Fruit fly (Drosophila melanogaster): ENCODE results near the gene CG32572.

Gene CG32572

DNA sequence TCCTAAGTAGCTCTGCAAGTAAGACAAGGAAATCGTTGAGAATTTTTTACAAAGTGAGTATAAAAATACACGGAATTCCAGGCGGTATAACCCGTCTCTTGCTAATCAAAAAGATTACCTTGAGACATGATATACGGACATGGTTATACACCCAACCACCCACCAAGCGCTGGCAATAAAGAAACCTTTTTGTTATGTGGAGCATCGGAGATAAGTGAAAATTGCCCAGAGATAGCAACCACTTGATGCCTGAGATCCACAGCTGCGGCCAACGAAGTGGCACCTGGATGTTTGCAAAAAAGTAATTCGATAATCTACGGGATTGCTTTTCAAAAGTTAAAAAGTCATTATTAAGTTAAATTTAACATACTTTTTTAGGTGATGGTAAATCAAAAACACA is 25.0 kb downstream of the CG32572 start:
- TF ChIP-seq Myc (optimal IDR thresholded peaks at IDR 0.05), result no peak
- TF ChIP-seq ey (GFP tag; optimal IDR thresholded peaks at IDR 0.05), result no peak
- no peak for TF ChIP-seq Abd-B (GFP tag; optimal IDR thresholded peaks at IDR 0.05)
- TF ChIP-seq brk (GFP tag; optimal IDR thresholded peaks at IDR 0.05), result no peak
- TF ChIP-seq sv (GFP tag; optimal IDR thresholded peaks at IDR 0.05), result no peak
- TF ChIP-seq CrebA (GFP tag; optimal IDR thresholded peaks at IDR 0.05; ENCODE audit: borderline replicate concordance), result no peak
- TF ChIP-seq rgr (GFP tag; optimal IDR thresholded peaks at IDR 0.05), result no peak
- TF ChIP-seq HLH106 (tag; optimal IDR thresholded peaks at IDR 0.05), result no peak
- no peak for TF ChIP-seq dmrt93B (GFP tag; optimal IDR thresholded peaks at IDR 0.05)

DNA sequence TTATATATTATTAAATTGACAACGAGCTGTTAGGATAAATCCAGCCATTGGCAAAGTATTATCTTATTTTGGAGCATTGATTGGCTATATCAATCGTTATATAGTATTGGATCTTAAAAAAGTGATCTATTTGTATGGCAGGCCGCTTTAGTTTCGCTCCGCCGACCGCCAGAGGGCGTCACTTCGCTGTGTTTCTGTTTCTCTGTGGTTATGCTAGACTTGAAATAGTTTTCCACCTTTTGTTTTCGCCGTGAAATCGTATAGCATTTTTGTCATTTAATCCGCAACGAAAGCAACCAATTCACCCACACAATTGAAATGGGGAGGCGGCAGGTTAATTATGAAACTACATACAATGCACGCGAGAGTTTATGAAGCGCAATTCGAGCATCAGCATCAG is 25.8 kb downstream of the CG32572 start:
- TF ChIP-seq Rel (GFP tag; optimal IDR thresholded peaks at IDR 0.05), result no peak
- no peak for TF ChIP-seq Rel (tag; optimal IDR thresholded peaks at IDR 0.05)
- no peak for TF ChIP-seq CrebA (GFP tag; optimal IDR thresholded peaks at IDR 0.05; ENCODE audit: borderline replicate concordance)
- TF ChIP-seq sv (GFP tag; optimal IDR thresholded peaks at IDR 0.05), result no peak
- TF ChIP-seq usp (GFP tag; optimal IDR thresholded peaks at IDR 0.05), result no peak
- TF ChIP-seq Dif (GFP tag; optimal IDR thresholded peaks at IDR 0.05; ENCODE audit: partially characterized antibody), result no peak
- TF ChIP-seq Myc (optimal IDR thresholded peaks at IDR 0.05), result no peak
- TF ChIP-seq pan (optimal IDR thresholded peaks at IDR 0.05), result no peak
- no peak for TF ChIP-seq br (GFP tag; optimal IDR thresholded peaks at IDR 0.05)
- TF ChIP-seq Abd-B (GFP tag; optimal IDR thresholded peaks at IDR 0.05), result no peak
- TF ChIP-seq OdsH (GFP tag; optimal IDR thresholded peaks at IDR 0.05), result no peak
- TF ChIP-seq Hr78 (GFP tag; optimal IDR thresholded peaks at IDR 0.05), result no peak
- no peak for TF ChIP-seq HLH106 (tag; optimal IDR thresholded peaks at IDR 0.05)
- TF ChIP-seq Mio (GFP tag; optimal IDR thresholded peaks at IDR 0.05), result no peak
- TF ChIP-seq Dfd (GFP tag; optimal IDR thresholded peaks at IDR 0.05), result no peak
- TF ChIP-seq tai (GFP tag; optimal IDR thresholded peaks at IDR 0.05), result no peak
- TF ChIP-seq dl (GFP tag; optimal IDR thresholded peaks at IDR 0.05; ENCODE audit: insufficient read depth in 1 of 2, partially characterized antibody in 2 of 2), result no peak
- no peak for TF ChIP-seq Sp1 (GFP tag; optimal IDR thresholded peaks at IDR 0.05)

DNA sequence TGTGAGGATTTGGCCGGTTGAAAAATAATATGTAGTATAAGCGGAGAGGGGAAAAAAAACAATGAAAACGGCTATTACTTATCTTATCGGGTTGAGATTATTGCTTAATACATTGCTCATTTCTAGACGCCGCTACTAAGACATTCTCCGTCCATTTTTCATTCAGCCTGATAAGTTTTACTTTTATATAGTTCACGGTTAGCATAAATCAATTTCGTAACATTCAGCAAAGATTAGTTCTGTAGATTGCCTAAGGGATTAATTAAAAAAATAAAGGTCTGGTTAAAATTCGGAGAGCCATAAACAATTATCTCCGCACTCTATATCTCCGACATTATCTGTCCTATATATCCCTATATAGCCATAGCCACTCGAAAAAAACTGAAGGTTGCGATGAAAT is 26.5 kb downstream of the CG32572 start:
- TF ChIP-seq CrebA (GFP tag; optimal IDR thresholded peaks at IDR 0.05; ENCODE audit: borderline replicate concordance) (no peak), sv (GFP tag; optimal IDR thresholded peaks at IDR 0.05) (no peak), Abd-B (GFP tag; optimal IDR thresholded peaks at IDR 0.05) (no peak), CG9705 (GFP tag; optimal IDR thresholded peaks at IDR 0.05) (no peak), Mio (GFP tag; optimal IDR thresholded peaks at IDR 0.05) (no peak), jim (GFP tag; optimal IDR thresholded peaks at IDR 0.05) (no peak), h (GFP tag; optimal IDR thresholded peaks at IDR 0.05) (no peak), rgr (GFP tag; optimal IDR thresholded peaks at IDR 0.05) (no peak)

DNA sequence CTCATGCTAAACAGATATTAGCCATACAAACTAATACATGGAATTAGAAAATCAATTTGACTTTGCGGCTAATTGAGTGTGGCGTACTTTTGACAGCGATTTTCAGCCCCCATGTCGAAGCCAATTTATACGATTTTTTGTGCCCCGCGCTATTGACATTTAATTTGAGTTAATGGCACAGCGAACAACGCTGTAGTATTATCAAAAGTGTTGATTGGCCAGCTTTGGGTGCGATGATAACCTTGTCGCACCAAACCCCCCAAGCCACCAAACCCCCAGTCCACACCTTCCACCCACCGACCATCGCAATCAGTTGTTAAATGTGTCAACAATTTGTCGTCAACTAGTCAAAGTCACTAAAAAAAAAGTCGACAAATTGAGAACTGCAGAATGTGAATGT is 28.3 kb downstream of the CG32572 start:
- TF ChIP-seq Vsx2 (GFP tag; optimal IDR thresholded peaks at IDR 0.05; ENCODE audit: partially characterized antibody) (no peak), CG32264 (GFP tag; optimal IDR thresholded peaks at IDR 0.05) (no peak)

DNA sequence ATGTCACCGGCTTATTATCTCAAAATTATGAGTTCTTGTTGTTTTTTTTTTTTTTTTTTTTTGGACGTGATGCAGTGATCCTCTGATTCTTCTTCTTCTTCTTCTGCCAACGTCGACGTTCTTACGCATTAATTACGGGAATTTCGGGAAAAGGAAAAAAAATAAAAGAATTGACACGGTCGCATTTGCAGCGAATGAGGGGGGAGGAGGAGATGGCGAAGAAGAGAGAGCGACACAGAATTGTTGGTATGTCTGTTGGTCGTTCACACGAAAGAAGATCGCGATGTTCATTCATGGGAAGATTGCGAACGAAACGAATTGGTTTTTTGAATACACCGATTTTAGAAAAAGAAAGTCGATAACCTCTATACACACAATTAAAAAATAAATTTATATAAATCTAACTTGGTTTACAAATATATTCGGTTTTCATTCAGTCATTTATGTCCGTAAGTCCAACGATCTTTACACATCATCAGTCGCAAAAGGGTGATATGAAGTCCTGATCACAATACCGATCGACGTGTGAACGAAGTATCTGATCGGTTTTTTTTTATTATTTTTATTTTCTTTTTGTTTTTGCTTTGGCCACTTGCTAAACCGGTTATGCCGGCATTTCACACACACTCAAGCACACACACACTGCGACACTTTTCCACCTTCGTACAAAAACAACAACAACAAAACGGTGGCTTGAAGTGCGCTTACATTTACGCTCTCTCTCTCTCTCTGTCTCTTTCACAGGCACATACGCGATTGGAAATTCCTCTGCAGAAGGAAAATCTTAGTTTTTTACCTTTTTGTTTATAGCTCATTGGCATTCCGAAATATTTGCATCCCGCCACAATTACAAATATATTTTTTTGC is 30.0 kb downstream of the CG32572 start:
- TF ChIP-seq Hr78 (GFP tag; optimal IDR thresholded peaks at IDR 0.05), result no peak
- no peak for TF ChIP-seq lola (GFP tag; optimal IDR thresholded peaks at IDR 0.05)
- TF ChIP-seq Dfd (GFP tag; optimal IDR thresholded peaks at IDR 0.05), result no peak
- TF ChIP-seq N (GFP tag; optimal IDR thresholded peaks at IDR 0.05), result no peak
- peak; percentile 94 for TF ChIP-seq jim (GFP tag; optimal IDR thresholded peaks at IDR 0.05)
- TF ChIP-seq usp (GFP tag; optimal IDR thresholded peaks at IDR 0.05), result no peak
- TF ChIP-seq sv (GFP tag; optimal IDR thresholded peaks at IDR 0.05), result peak; percentile 54
- peak in 1 of 2 experiments; percentile 77 for TF ChIP-seq foxo (GFP tag; optimal IDR thresholded peaks at IDR 0.05)
- TF ChIP-seq ey (GFP tag; optimal IDR thresholded peaks at IDR 0.05), result peak; percentile 67
- TF ChIP-seq Abd-B (GFP tag; optimal IDR thresholded peaks at IDR 0.05), result no peak
- TF ChIP-seq rgr (GFP tag; optimal IDR thresholded peaks at IDR 0.05), result peak; percentile 73
- TF ChIP-seq Mio (GFP tag; optimal IDR thresholded peaks at IDR 0.05), result no peak
- TF ChIP-seq woc (GFP tag; optimal IDR thresholded peaks at IDR 0.05), result peak; percentile 83
- peak; percentile 78 for TF ChIP-seq OdsH (GFP tag; optimal IDR thresholded peaks at IDR 0.05)
- peak; percentile 96 for TF ChIP-seq Sp1 (GFP tag; optimal IDR thresholded peaks at IDR 0.05)
- TF ChIP-seq Myc (optimal IDR thresholded peaks at IDR 0.05), result no peak
- peak; percentile 62 for TF ChIP-seq Hnf4 (GFP tag; optimal IDR thresholded peaks at IDR 0.05)
- TF ChIP-seq Jra (GFP tag; optimal IDR thresholded peaks at IDR 0.05), result peak; percentile 13
- peak; percentile 11 for TF ChIP-seq CG32264 (GFP tag; optimal IDR thresholded peaks at IDR 0.05)
- TF ChIP-seq sage (GFP tag; optimal IDR thresholded peaks at IDR 0.05), result peak; percentile 65
- TF ChIP-seq CrebA (GFP tag; optimal IDR thresholded peaks at IDR 0.05; ENCODE audit: borderline replicate concordance), result peak; percentile 52
- peak; percentile 55 for TF ChIP-seq brk (GFP tag; optimal IDR thresholded peaks at IDR 0.05)
- TF ChIP-seq Rel (GFP tag; optimal IDR thresholded peaks at IDR 0.05), result peak; percentile 80
- TF ChIP-seq Rel (tag; optimal IDR thresholded peaks at IDR 0.05), result peak; percentile 68
- no peak for TF ChIP-seq GATAd (GFP tag; optimal IDR thresholded peaks at IDR 0.05)
- peak; percentile 76 for TF ChIP-seq dmrt93B (GFP tag; optimal IDR thresholded peaks at IDR 0.05)
- no peak for TF ChIP-seq tai (GFP tag; optimal IDR thresholded peaks at IDR 0.05)
- peak in 1 of 2 experiments; percentile 18 for TF ChIP-seq dl (GFP tag; optimal IDR thresholded peaks at IDR 0.05; ENCODE audit: insufficient read depth in 1 of 2, partially characterized antibody in 2 of 2)
- TF ChIP-seq HLH106 (tag; optimal IDR thresholded peaks at IDR 0.05), result peak; percentile 88
- TF ChIP-seq pan (optimal IDR thresholded peaks at IDR 0.05), result no peak
- TF ChIP-seq Dif (GFP tag; optimal IDR thresholded peaks at IDR 0.05; ENCODE audit: partially characterized antibody), result peak; percentile 26
- TF ChIP-seq fru (GFP tag; optimal IDR thresholded peaks at IDR 0.05), result peak; percentile 85
- TF ChIP-seq h (GFP tag; optimal IDR thresholded peaks at IDR 0.05), result peak; percentile 85
- TF ChIP-seq br (GFP tag; optimal IDR thresholded peaks at IDR 0.05), result peak; percentile 70
